Worm (Caenorhabditis elegans) whole organism, L2 larva: ENCODE results near the gene Y97E10B.1.

Experiments used
- F13H6.1 ChIP-seq: sonication (generic microtip); optimal IDR thresholded peaks from 2 replicates; lab custom pipeline; 2016; ENCODE audit warnings: missing genetic modification characterization, missing compliant biosample characterization
- R02D3.7 ChIP-seq: fragments of 150-350 bp; optimal IDR thresholded peaks from 2 replicates; lab custom pipeline; 2014; ENCODE audit warnings: missing biosample characterization, missing genetic modification characterization
- Y55F3AM.14 ChIP-seq: fragments of 200-800 bp; sonication (Bioruptor generic); optimal IDR thresholded peaks from 2 replicates; lab custom pipeline; 2018; ENCODE audit warnings: mild to moderate bottlenecking, missing genetic modification characterization, missing compliant biosample characterization
- ZK546.5 ChIP-seq: sonication (generic microtip); optimal IDR thresholded peaks from 2 replicates; lab custom pipeline; 2017; ENCODE audit warnings: missing biosample characterization, missing genetic modification characterization
- alr-1 ChIP-seq: fragments of 150-350 bp; optimal IDR thresholded peaks from 2 replicates; lab custom pipeline; 2014; ENCODE audit warnings: missing biosample characterization, missing genetic modification characterization
- aly-2 ChIP-seq: fragments of 150-350 bp; optimal IDR thresholded peaks from 2 replicates; lab custom pipeline; 2014; ENCODE audit warnings: missing biosample characterization, missing genetic modification characterization
- blmp-1 ChIP-seq: sonication (generic microtip); optimal IDR thresholded peaks from 2 replicates; lab custom pipeline; 2017; ENCODE audit warnings: missing genetic modification characterization, mild to moderate bottlenecking, missing compliant biosample characterization, antibody characterized with exemption, moderate library complexity; ENCODE audit not compliant: insufficient read depth
- ceh-16 ChIP-seq: fragments of 150-350 bp; optimal IDR thresholded peaks from 2 replicates; lab custom pipeline; 2014; ENCODE audit warnings: missing biosample characterization, missing genetic modification characterization
- ceh-82 ChIP-seq: fragments of 150-350 bp; optimal IDR thresholded peaks from 2 replicates; lab custom pipeline; 2014; ENCODE audit warnings: missing biosample characterization, missing genetic modification characterization
- crh-2 ChIP-seq: sonication (generic microtip); optimal IDR thresholded peaks from 2 replicates; lab custom pipeline; 2017; ENCODE audit warnings: missing biosample characterization, missing genetic modification characterization
- dmd-4 ChIP-seq: sonication (generic microtip); optimal IDR thresholded peaks from 2 replicates; lab custom pipeline; 2017; ENCODE audit warnings: missing biosample characterization, missing genetic modification characterization
- egl-27 ChIP-seq: sonication (generic microtip); optimal IDR thresholded peaks from 3 replicates; lab custom pipeline; 2017; ENCODE audit warnings: missing biosample characterization, missing genetic modification reagents, missing genetic modification characterization
- fos-1 ChIP-seq: fragments of 150-350 bp; optimal IDR thresholded peaks from 2 replicates; lab custom pipeline; 2014; ENCODE audit warnings: missing biosample characterization, missing genetic modification characterization
- gmeb-1 ChIP-seq: fragments of 150-350 bp; optimal IDR thresholded peaks from 2 replicates; lab custom pipeline; 2014; ENCODE audit warnings: missing biosample characterization, missing genetic modification characterization
- lin-11 ChIP-seq: fragments of 150-350 bp; sonication (generic microtip); optimal IDR thresholded peaks from 2 replicates; lab custom pipeline; 2014; ENCODE audit warnings: missing biosample characterization, missing genetic modification characterization, inconsistent platforms, mixed read lengths
- lin-13 ChIP-seq: fragments of 150-350 bp; optimal IDR thresholded peaks from 2 replicates; lab custom pipeline; 2014; ENCODE audit warnings: missing biosample characterization, missing genetic modification reagents, missing genetic modification characterization
- lsy-2 ChIP-seq, 2 experiments: fragments of 150-350 bp in 1 of 2; sonication (generic microtip) in 1 of 2; optimal IDR thresholded peaks; 2 replicates each; lab custom pipeline; 2014 to 2017; ENCODE audit warnings: missing biosample characterization in 2 of 2, missing genetic modification characterization in 2 of 2
- mab-5 ChIP-seq: fragments of 150-350 bp; optimal IDR thresholded peaks from 2 replicates; lab custom pipeline; 2014; ENCODE audit warnings: missing biosample characterization, missing genetic modification characterization
- mbf-1 ChIP-seq: sonication (generic microtip); optimal IDR thresholded peaks from 2 replicates; lab custom pipeline; 2017; ENCODE audit warnings: missing biosample characterization, missing genetic modification characterization
- nhr-10 ChIP-seq: sonication (generic microtip); optimal IDR thresholded peaks from 2 replicates; lab custom pipeline; 2017; ENCODE audit warnings: missing biosample characterization, missing genetic modification characterization
- nhr-12 ChIP-seq: fragments of 150-350 bp; optimal IDR thresholded peaks from 2 replicates; lab custom pipeline; 2014; ENCODE audit warnings: missing biosample characterization, missing genetic modification characterization
- nhr-21 ChIP-seq: fragments of 150-350 bp; optimal IDR thresholded peaks from 2 replicates; lab custom pipeline; 2014; ENCODE audit warnings: missing biosample characterization, missing genetic modification characterization
- nhr-23 ChIP-seq: fragments of 150-350 bp; optimal IDR thresholded peaks from 2 replicates; lab custom pipeline; 2014; ENCODE audit warnings: missing biosample characterization, missing genetic modification reagents, missing genetic modification characterization
- nhr-25 ChIP-seq: fragments of 150-350 bp; sonication (generic microtip); optimal IDR thresholded peaks from 3 replicates; lab custom pipeline; 2014; ENCODE audit warnings: missing biosample characterization, missing genetic modification characterization
- nhr-6 ChIP-seq: fragments of 150-350 bp; optimal IDR thresholded peaks from 2 replicates; lab custom pipeline; 2014; ENCODE audit warnings: missing biosample characterization, missing genetic modification characterization
- nhr-77 ChIP-seq: fragments of 150-350 bp; optimal IDR thresholded peaks from 2 replicates; lab custom pipeline; 2014; ENCODE audit warnings: missing biosample characterization, missing genetic modification characterization
- sem-4 ChIP-seq: fragments of 150-350 bp; optimal IDR thresholded peaks from 2 replicates; lab custom pipeline; 2014; ENCODE audit warnings: missing biosample characterization, missing genetic modification reagents, missing genetic modification characterization
- skn-1 ChIP-seq: sonication (generic microtip); optimal IDR thresholded peaks from 2 replicates; lab custom pipeline; 2017; ENCODE audit warnings: missing biosample characterization, missing genetic modification characterization
- sma-3 ChIP-seq: sonication (generic microtip); optimal IDR thresholded peaks from 2 replicates; lab custom pipeline; 2016; ENCODE audit warnings: missing genetic modification reagents, missing genetic modification characterization, missing compliant biosample characterization
- sma-9 ChIP-seq, 2 experiments: fragments of 150-350 bp in 1 of 2; sonication (generic microtip) in 1 of 2; optimal IDR thresholded peaks; 2 replicates each; lab custom pipeline; 2014 to 2016; ENCODE audit warnings: missing genetic modification characterization in 2 of 2, mild to moderate bottlenecking in 1 of 2, missing biosample characterization in 1 of 2, missing compliant biosample characterization in 1 of 2, missing genetic modification reagents in 1 of 2, moderate library complexity in 1 of 2
- snpc-4 ChIP-seq: fragments of 150-350 bp; optimal IDR thresholded peaks from 2 replicates; lab custom pipeline; 2014; ENCODE audit warnings: missing biosample characterization, missing genetic modification characterization
- unc-39 ChIP-seq: fragments of 150-350 bp; optimal IDR thresholded peaks from 2 replicates; lab custom pipeline; 2014; ENCODE audit warnings: missing biosample characterization, missing genetic modification characterization
- unc-55 ChIP-seq: fragments of 150-350 bp; sonication (generic microtip); optimal IDR thresholded peaks from 3 replicates; lab custom pipeline; 2014; ENCODE audit warnings: missing biosample characterization, missing genetic modification reagents, missing genetic modification characterization
- unc-62 ChIP-seq: fragments of 150-350 bp; optimal IDR thresholded peaks from 2 replicates; lab custom pipeline; 2014; ENCODE audit warnings: missing biosample characterization, missing genetic modification reagents, missing genetic modification characterization
- zag-1 ChIP-seq: fragments of 150-350 bp; optimal IDR thresholded peaks from 2 replicates; lab custom pipeline; 2014; ENCODE audit warnings: missing biosample characterization, missing genetic modification characterization
- ztf-1 ChIP-seq: fragments of 200-800 bp; sonication (Bioruptor generic); conservative IDR thresholded peaks from 2 replicates; pipeline ENCODE4 v1.3.6; 2022; ENCODE audit warnings: missing genetic modification characterization, missing compliant biosample characterization
- ztf-11 ChIP-seq: sonication (generic microtip); optimal IDR thresholded peaks from 2 replicates; lab custom pipeline; 2017; ENCODE audit warnings: missing biosample characterization, missing genetic modification characterization
- ztf-4 ChIP-seq: fragments of 150-350 bp; optimal IDR thresholded peaks from 2 replicates; lab custom pipeline; 2014; ENCODE audit warnings: missing biosample characterization, missing genetic modification characterization

Gene Y97E10B.1

DNA sequence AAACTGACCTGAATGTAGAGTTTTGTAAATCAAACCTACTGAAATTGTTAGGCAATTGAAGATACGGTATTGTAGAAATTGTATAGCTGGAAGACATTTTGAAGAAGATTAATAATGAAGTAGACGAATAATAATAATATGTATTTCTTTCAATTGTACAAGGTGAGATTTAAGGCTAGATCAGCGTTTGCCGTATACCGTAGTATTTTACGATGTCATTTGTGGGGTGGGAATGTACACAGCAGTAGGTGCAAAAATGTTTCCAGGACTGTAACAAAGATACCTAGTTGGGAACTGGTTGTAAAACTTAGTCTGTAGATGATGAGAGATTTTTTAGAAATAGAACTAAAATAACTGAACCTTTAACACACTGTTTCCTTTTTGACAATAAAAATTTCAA, 50.9 kb downstream of the Y97E10B.1 start, which contains the start of gene ceh-76:
ceh-76 (minus strand) TSS at position 101 of the 400 bp plus-strand sequence.
- TF ChIP-seq nhr-77 (tag; lab: Kevin White, UChicago) (no peak), unc-39 (no peak), sma-9 (GFP tag; optimal IDR thresholded peaks at IDR 0.05; lab: Kevin White, UChicago) (no peak), sma-9 (tag; optimal IDR thresholded peaks at IDR 0.05; lab: Kevin White, UChicago) (no peak), nhr-21 (no peak), crh-2 (tag; lab: Kevin White, UChicago) (no peak), blmp-1 (no peak), mab-5 (tag; lab: Kevin White, UChicago) (no peak), lsy-2 (tag; optimal IDR thresholded peaks at IDR 0.05; lab: Kevin White, UChicago) (no peak), unc-62 (no peak), ZK546.5 (tag; lab: Kevin White, UChicago) (no peak), alr-1 (tag; lab: Kevin White, UChicago) (no peak), nhr-10 (no peak), ceh-16 (no peak), sma-3 (no peak), aly-2 (tag; lab: Kevin White, UChicago) (no peak), Y55F3AM.14 (GFP tag; lab: Kevin White, UChicago) (no peak), fos-1 (tag; lab: Kevin White, UChicago) (no peak), lin-13 (no peak), F13H6.1 (tag; lab: Kevin White, UChicago) (no peak), R02D3.7 (tag; lab: Kevin White, UChicago) (no peak)

- no peak for TF ChIP-seq unc-55 (GFP tag; lab: Kevin White, UChicago)
- TF ChIP-seq nhr-6, result no peak
- no peak for TF ChIP-seq R02D3.7 (tag; lab: Kevin White, UChicago)
- TF ChIP-seq unc-39, result no peak
- no peak for TF ChIP-seq nhr-77 (tag; lab: Kevin White, UChicago)
- TF ChIP-seq zag-1 (tag; lab: Kevin White, UChicago), result no peak
- TF ChIP-seq snpc-4 (tag; lab: Kevin White, UChicago), result no peak
- TF ChIP-seq ztf-1 (GFP tag; lab: Robert Waterston, UW), result no peak
- TF ChIP-seq egl-27 (tag; lab: Kevin White, UChicago), result no peak
- no peak for TF ChIP-seq ceh-82 (tag; lab: Kevin White, UChicago)
- TF ChIP-seq mab-5 (tag; lab: Kevin White, UChicago), result no peak
- no peak for TF ChIP-seq nhr-25 (tag; lab: Kevin White, UChicago)
- TF ChIP-seq lin-11 (tag; lab: Kevin White, UChicago), result no peak
- TF ChIP-seq fos-1 (tag; lab: Kevin White, UChicago), result no peak
- no peak for TF ChIP-seq nhr-12 (tag; lab: Kevin White, UChicago)
- no peak for TF ChIP-seq ztf-11 (tag; lab: Kevin White, UChicago)
- no peak for TF ChIP-seq sem-4 (tag; lab: Kevin White, UChicago)
- TF ChIP-seq sma-9 (GFP tag; optimal IDR thresholded peaks at IDR 0.05; lab: Kevin White, UChicago), result no peak
- no peak for TF ChIP-seq sma-9 (tag; optimal IDR thresholded peaks at IDR 0.05; lab: Kevin White, UChicago)
- TF ChIP-seq gmeb-1, result no peak
These were observed 51.5 kb downstream of the Y97E10B.1 start for ce11 chrV:7995165-7995564.

DNA sequence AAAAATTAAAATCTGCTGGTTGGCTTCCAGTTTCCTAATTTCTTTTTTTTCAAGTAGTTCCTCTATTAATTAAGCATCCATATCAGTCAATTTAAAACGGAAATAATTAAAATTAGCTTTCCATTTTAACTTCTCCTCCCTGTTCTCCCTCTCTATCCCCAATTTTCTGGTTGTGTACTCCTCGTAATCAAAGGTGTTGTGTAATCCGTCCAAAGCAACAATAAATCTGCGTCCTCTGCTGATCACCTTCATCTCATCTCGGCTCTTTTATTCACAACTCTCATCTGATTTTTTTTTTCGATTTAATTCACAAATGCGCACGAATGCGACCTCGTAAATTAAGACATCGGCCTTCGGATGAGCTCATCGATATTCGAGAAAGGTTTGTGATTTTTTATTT, 52.2 kb downstream of the Y97E10B.1 start, which contains the start of gene Y97E10AR.2:
Y97E10AR.2 (plus strand) TSS at position 301 of the 400 bp plus-strand sequence.
- TF ChIP-seq lsy-2 (tag; optimal IDR thresholded peaks at IDR 0.05; lab: Kevin White, UChicago) (no peak), ztf-11 (tag; lab: Kevin White, UChicago) (no peak), ztf-4 (tag; lab: Kevin White, UChicago) (no peak), dmd-4 (tag; lab: Kevin White, UChicago) (no peak), ZK546.5 (tag; lab: Kevin White, UChicago) (no peak), mbf-1 (tag; lab: Kevin White, UChicago) (no peak), skn-1 (tag; lab: Kevin White, UChicago) (no peak), egl-27 (tag; lab: Kevin White, UChicago) (no peak), lin-13 (no peak), ceh-82 (tag; lab: Kevin White, UChicago) (no peak), unc-39 (no peak), mab-5 (tag; lab: Kevin White, UChicago) (no peak), nhr-23 (no peak)
- TF ChIP-seq, all 48 proteins: peak for 0
